Worm (Caenorhabditis elegans) whole organism, young adult: ENCODE measurements around the gene F46F5.11.

Source experiments
- F23B12.7 ChIP-seq: sonication (generic microtip); optimal IDR thresholded peaks from 2 replicates; lab custom pipeline; 2017; ENCODE audit warnings: missing genetic modification characterization, mild to moderate bottlenecking, missing compliant biosample characterization, antibody characterized with exemption, moderate library complexity; ENCODE audit not compliant: insufficient read depth
- F57C9.4 ChIP-seq: sonication (generic microtip); optimal IDR thresholded peaks from 2 replicates; lab custom pipeline; 2017; ENCODE audit warnings: mild to moderate bottlenecking, missing genetic modification characterization, missing compliant biosample characterization
- cebp-1 ChIP-seq, 2 experiments: fragments of 200-800 bp in 1 of 2; sonication (Bioruptor generic) in 1 of 2; sonication (generic microtip) in 1 of 2; IDR thresholded peaks in 1 of 2; optimal IDR thresholded peaks in 1 of 2; 2 replicates each; pipeline versions ENCODE4 v1.3.6 to Lab custom; 2017 to 2022; ENCODE audit warnings: missing compliant biosample characterization in 2 of 2, missing genetic modification characterization in 2 of 2, mild to moderate bottlenecking in 1 of 2, missing genetic modification reagents in 1 of 2, moderate library complexity in 1 of 2
- egl-18 ChIP-seq: fragments of 200-800 bp; sonication (Bioruptor generic); IDR thresholded peaks from 2 replicates; pipeline ENCODE4 v1.3.6; 2022; ENCODE audit warnings: missing genetic modification reagents, missing genetic modification characterization, missing compliant biosample characterization
- egl-44 ChIP-seq: fragments of 200-800 bp; sonication (Bioruptor generic); IDR thresholded peaks from 2 replicates; pipeline ENCODE4 v1.3.6; 2022; ENCODE audit warnings: missing genetic modification reagents, missing genetic modification characterization, missing compliant biosample characterization
- gei-17 ChIP-seq: fragments of 200-800 bp; sonication (Bioruptor generic); optimal IDR thresholded peaks from 2 replicates; lab custom pipeline; 2018; ENCODE audit warnings: mild to moderate bottlenecking, missing genetic modification characterization, missing compliant biosample characterization
- hlh-26 ChIP-seq: fragments of 200-800 bp; sonication (Bioruptor generic); conservative IDR thresholded peaks from 2 replicates; pipeline ENCODE4 v1.3.6; 2022; ENCODE audit warnings: missing genetic modification reagents, missing genetic modification characterization, missing compliant biosample characterization
- nfya-1 ChIP-seq: sonication (generic microtip); optimal IDR thresholded peaks from 2 replicates; lab custom pipeline; 2017; ENCODE audit warnings: antibody characterized with exemption, missing compliant biosample characterization, missing genetic modification characterization, borderline replicate concordance; ENCODE audit not compliant: insufficient read depth
- pha-4 ChIP-seq: fragments of 150-350 bp; sonication (generic microtip); optimal IDR thresholded peaks from 2 replicates; lab custom pipeline; 2014; ENCODE audit warnings: missing biosample characterization, missing genetic modification reagents, missing genetic modification characterization
- unc-130 ChIP-seq: sonication (generic microtip); optimal IDR thresholded peaks from 2 replicates; lab custom pipeline; 2016; ENCODE audit warnings: missing genetic modification reagents, missing genetic modification characterization, missing compliant biosample characterization

ce11 chrII:762942-763341 is 45.6 kb upstream of the F46F5.11 start:
- TF ChIP-seq F57C9.4 (tag; lab: Kevin White, UChicago) (no peak), cebp-1 (GFP tag; IDR thresholded peaks at IDR 0.05; lab: Robert Waterston, UW) (no peak), cebp-1 (tag; optimal IDR thresholded peaks at IDR 0.05; lab: Kevin White, UChicago) (no peak), egl-18 (GFP tag; lab: Robert Waterston, UW) (no peak), egl-44 (GFP tag; lab: Robert Waterston, UW) (no peak), gei-17 (no peak), hlh-26 (GFP tag; lab: Robert Waterston, UW) (no peak), nfya-1 (tag; lab: Kevin White, UChicago) (no peak), unc-130 (GFP tag; lab: Kevin White, UChicago) (no peak), F23B12.7 (tag; lab: Kevin White, UChicago) (no peak), pha-4 (no peak)
